Worm (Caenorhabditis elegans) whole organism, mixed stage, embryonic: ENCODE results near the gene C02F5.13.

Experiments
- ces-1 ChIP-seq: fragments of 150-350 bp; optimal IDR thresholded peaks from 2 replicates; lab custom pipeline; 2014; ENCODE audit warnings: missing biosample characterization, missing genetic modification reagents, missing genetic modification characterization
- cnd-1 ChIP-seq: fragments of 200-800 bp; sonication (Bioruptor generic); optimal IDR thresholded peaks from 2 replicates; lab custom pipeline; 2018; ENCODE audit warnings: mild to moderate bottlenecking, missing genetic modification characterization, missing compliant biosample characterization
- lsy-2 ChIP-seq: fragments of 150-350 bp; optimal IDR thresholded peaks from 2 replicates; lab custom pipeline; 2014; ENCODE audit warnings: missing biosample characterization, missing genetic modification characterization
- nhr-237 ChIP-seq: fragments of 150-350 bp; optimal IDR thresholded peaks from 2 replicates; lab custom pipeline; 2014; ENCODE audit warnings: missing biosample characterization, missing genetic modification characterization
- nhr-28 ChIP-seq: fragments of 150-350 bp; optimal IDR thresholded peaks from 2 replicates; lab custom pipeline; 2014; ENCODE audit warnings: missing biosample characterization, missing genetic modification characterization
- pha-4 ChIP-seq: fragments of 150-350 bp; optimal IDR thresholded peaks from 2 replicates; lab custom pipeline; 2018; ENCODE audit warnings: missing biosample characterization, missing genetic modification reagents, missing genetic modification characterization
- sem-2 ChIP-seq: fragments of 200-800 bp; sonication (Bioruptor generic); optimal IDR thresholded peaks from 2 replicates; lab custom pipeline; 2018; ENCODE audit warnings: mild to moderate bottlenecking, missing genetic modification characterization, missing compliant biosample characterization
- unc-62 ChIP-seq: fragments of 150-350 bp; optimal IDR thresholded peaks from 2 replicates; lab custom pipeline; 2014; ENCODE audit warnings: missing biosample characterization, missing genetic modification reagents, missing genetic modification characterization
- ztf-11 ChIP-seq: fragments of 150-350 bp; optimal IDR thresholded peaks from 2 replicates; lab custom pipeline; 2014; ENCODE audit warnings: missing biosample characterization, missing genetic modification characterization

ce11 chrIII:8286003-8286402 lies 38.9 kb downstream of the C02F5.13 start:
- TF ChIP-seq pha-4 (no peak), unc-62 (no peak), lsy-2 (tag; lab: Kevin White, UChicago) (no peak), ztf-11 (no peak), nhr-237 (no peak), ces-1 (peak; percentile 23), cnd-1 (tag; lab: Kevin White, UChicago) (no peak), nhr-28 (no peak), sem-2 (GFP tag; lab: Kevin White, UChicago) (no peak)
